Fruit fly (Drosophila melanogaster): ENCODE results near the gene daed.

Gene daed

DNA sequence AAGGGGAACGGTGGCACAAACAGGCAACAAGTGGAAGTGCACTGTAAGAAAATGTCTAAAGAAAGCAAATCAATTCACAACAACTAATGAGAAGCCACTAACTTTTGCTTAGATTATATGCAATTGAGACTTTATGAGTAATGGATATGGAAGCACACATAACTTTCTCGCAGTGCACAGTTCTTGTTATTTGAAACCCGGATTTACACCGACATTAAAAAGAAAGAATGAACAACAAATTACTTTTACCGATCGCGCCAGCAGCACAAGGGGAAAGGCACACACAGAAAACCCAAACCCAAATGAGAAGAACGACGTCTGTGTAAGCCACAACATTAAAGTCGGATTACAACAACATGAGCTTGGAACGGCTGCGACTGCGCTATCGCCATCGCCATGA, 27.0 kb downstream of the daed start (continued):
- TF ChIP-seq CG4360 (GFP tag; IDR thresholded peaks at IDR 0.05) (peak; percentile 79), en (GFP tag; optimal IDR thresholded peaks at IDR 0.05) (peak; percentile 46), CG11504 (tag; optimal IDR thresholded peaks at IDR 0.05) (peak; percentile 56), danr (GFP tag; IDR thresholded peaks at IDR 0.05) (no peak), row (GFP tag; IDR thresholded peaks at IDR 0.05) (peak; percentile 70), cwo (GFP tag; optimal IDR thresholded peaks at IDR 0.05) (no peak), NK7.1 (GFP tag; optimal IDR thresholded peaks at IDR 0.05) (no peak), kah (GFP tag; optimal IDR thresholded peaks at IDR 0.05) (peak; percentile 32), insv (GFP tag; optimal IDR thresholded peaks at IDR 0.05) (no peak), CG8359 (GFP tag; optimal IDR thresholded peaks at IDR 0.05; ENCODE audit: borderline replicate concordance) (peak; percentile 60), sna (GFP tag; IDR thresholded peaks at IDR 0.05; ENCODE audit: partially characterized antibody) (no peak), Doc3 (GFP tag; IDR thresholded peaks at IDR 0.05; ENCODE audit: partially characterized antibody) (no peak), NFAT (GFP tag; IDR thresholded peaks at IDR 0.05) (no peak), Dad (GFP tag; optimal IDR thresholded peaks at IDR 0.05) (peak; percentile 39), BEAF-32 (GFP tag; optimal IDR thresholded peaks at IDR 0.05) (no peak), CG15479 (GFP tag; optimal IDR thresholded peaks at IDR 0.05) (no peak), tll (GFP tag; optimal IDR thresholded peaks at IDR 0.05) (no peak), CG16863 (GFP tag; optimal IDR thresholded peaks at IDR 0.05) (peak; percentile 74), B-H2 (GFP tag; optimal IDR thresholded peaks at IDR 0.05) (no peak), bbx (GFP tag; IDR thresholded peaks at IDR 0.05; ENCODE audit: partially characterized antibody) (no peak), CG10959 (GFP tag; IDR thresholded peaks at IDR 0.05) (peak; percentile 87), psq (GFP tag; optimal IDR thresholded peaks at IDR 0.05) (no peak), p53 (GFP tag; optimal IDR thresholded peaks at IDR 0.05) (no peak), Dbx (GFP tag; IDR thresholded peaks at IDR 0.05) (no peak), CG12155 (GFP tag; optimal IDR thresholded peaks at IDR 0.05) (peak; percentile 18), CG31441 (GFP tag; IDR thresholded peaks at IDR 0.05) (peak; percentile 67), oc (tag; optimal IDR thresholded peaks at IDR 0.05) (peak; percentile 59), Opbp (GFP tag; IDR thresholded peaks at IDR 0.05; ENCODE audit: partially characterized antibody) (no peak), dm (GFP tag; optimal IDR thresholded peaks at IDR 0.05) (peak; percentile 17), CG34376 (GFP tag; optimal IDR thresholded peaks at IDR 0.05) (no peak), CG12744 (GFP tag; optimal IDR thresholded peaks at IDR 0.05) (no peak), Adf1 (GFP tag; IDR thresholded peaks at IDR 0.05) (no peak), CG7987 (GFP tag; optimal IDR thresholded peaks at IDR 0.05) (no peak), pb (GFP tag; optimal IDR thresholded peaks at IDR 0.05) (peak; percentile 22), corto (GFP tag; optimal IDR thresholded peaks at IDR 0.05) (no peak), kni (GFP tag; optimal IDR thresholded peaks at IDR 0.05) (peak; percentile 68), lov (optimal IDR thresholded peaks at IDR 0.05) (no peak), lov (GFP tag; IDR thresholded peaks at IDR 0.05) (peak; percentile 23; the same call in 1 of the 3 replicates), sd (tag; optimal IDR thresholded peaks at IDR 0.05) (no peak), caup (GFP tag; optimal IDR thresholded peaks at IDR 0.05; ENCODE audit: severe bottlenecking) (no peak), gem (tag; optimal IDR thresholded peaks at IDR 0.05) (peak; percentile 84), CG14441 (GFP tag; IDR thresholded peaks at IDR 0.05) (0 out of 2 replicates have a peak, but pooled peaks have one; percentile 7), crc (GFP tag; optimal IDR thresholded peaks at IDR 0.05) (peak; percentile 6), Deaf1 (tag; optimal IDR thresholded peaks at IDR 0.05) (no peak), CG15011 (GFP tag; optimal IDR thresholded peaks at IDR 0.05) (peak; percentile 25), eve (GFP tag; optimal IDR thresholded peaks at IDR 0.05) (no peak), CG8388 (GFP tag; optimal IDR thresholded peaks at IDR 0.05) (peak; percentile 80), Hr3 (GFP tag; optimal IDR thresholded peaks at IDR 0.05) (peak; percentile 56), HmgZ (tag; optimal IDR thresholded peaks at IDR 0.05) (no peak), CG10654 (GFP tag; optimal IDR thresholded peaks at IDR 0.05) (peak; percentile 64), CG31224 (GFP tag; IDR thresholded peaks at IDR 0.05) (no peak)
